Worm (Caenorhabditis elegans) whole organism, L2 larva: ENCODE data around the gene Y105C5B.8.

Experiments
- C34F6.9 ChIP-seq: fragments of 150-350 bp; optimal IDR thresholded peaks from 2 replicates; lab custom pipeline; 2014; ENCODE audit warnings: missing biosample characterization, missing genetic modification characterization
- F13H6.1 ChIP-seq: sonication (generic microtip); optimal IDR thresholded peaks from 2 replicates; lab custom pipeline; 2016; ENCODE audit warnings: missing genetic modification characterization, missing compliant biosample characterization
- R02D3.7 ChIP-seq: fragments of 150-350 bp; optimal IDR thresholded peaks from 2 replicates; lab custom pipeline; 2014; ENCODE audit warnings: missing biosample characterization, missing genetic modification characterization
- ZK546.5 ChIP-seq: sonication (generic microtip); optimal IDR thresholded peaks from 2 replicates; lab custom pipeline; 2017; ENCODE audit warnings: missing biosample characterization, missing genetic modification characterization
- alr-1 ChIP-seq: fragments of 150-350 bp; optimal IDR thresholded peaks from 2 replicates; lab custom pipeline; 2014; ENCODE audit warnings: missing biosample characterization, missing genetic modification characterization
- aly-2 ChIP-seq: fragments of 150-350 bp; optimal IDR thresholded peaks from 2 replicates; lab custom pipeline; 2014; ENCODE audit warnings: missing biosample characterization, missing genetic modification characterization
- ama-1 ChIP-seq: fragments of 150-350 bp; optimal IDR thresholded peaks from 2 replicates; lab custom pipeline; 2018; ENCODE audit warnings: inconsistent platforms
- blmp-1 ChIP-seq: sonication (generic microtip); optimal IDR thresholded peaks from 2 replicates; lab custom pipeline; 2017; ENCODE audit warnings: missing genetic modification characterization, mild to moderate bottlenecking, missing compliant biosample characterization, antibody characterized with exemption, moderate library complexity; ENCODE audit not compliant: insufficient read depth
- ceh-16 ChIP-seq: fragments of 150-350 bp; optimal IDR thresholded peaks from 2 replicates; lab custom pipeline; 2014; ENCODE audit warnings: missing biosample characterization, missing genetic modification characterization
- crh-2 ChIP-seq: sonication (generic microtip); optimal IDR thresholded peaks from 2 replicates; lab custom pipeline; 2017; ENCODE audit warnings: missing biosample characterization, missing genetic modification characterization
- egl-27 ChIP-seq: sonication (generic microtip); optimal IDR thresholded peaks from 3 replicates; lab custom pipeline; 2017; ENCODE audit warnings: missing biosample characterization, missing genetic modification reagents, missing genetic modification characterization
- elt-1 ChIP-seq: fragments of 150-350 bp; optimal IDR thresholded peaks from 2 replicates; lab custom pipeline; 2014; ENCODE audit warnings: missing biosample characterization, missing genetic modification characterization
- elt-3 ChIP-seq: sonication (generic microtip); optimal IDR thresholded peaks from 2 replicates; lab custom pipeline; 2017; ENCODE audit warnings: missing biosample characterization, missing genetic modification characterization
- fos-1 ChIP-seq: fragments of 150-350 bp; optimal IDR thresholded peaks from 2 replicates; lab custom pipeline; 2014; ENCODE audit warnings: missing biosample characterization, missing genetic modification characterization
- gmeb-1 ChIP-seq: fragments of 150-350 bp; optimal IDR thresholded peaks from 2 replicates; lab custom pipeline; 2014; ENCODE audit warnings: missing biosample characterization, missing genetic modification characterization
- lin-11 ChIP-seq: fragments of 150-350 bp; sonication (generic microtip); optimal IDR thresholded peaks from 2 replicates; lab custom pipeline; 2014; ENCODE audit warnings: missing biosample characterization, missing genetic modification characterization, inconsistent platforms, mixed read lengths
- lin-13 ChIP-seq: fragments of 150-350 bp; optimal IDR thresholded peaks from 2 replicates; lab custom pipeline; 2014; ENCODE audit warnings: missing biosample characterization, missing genetic modification reagents, missing genetic modification characterization
- lin-39 ChIP-seq: fragments of 150-350 bp; optimal IDR thresholded peaks from 2 replicates; lab custom pipeline; 2014; ENCODE audit warnings: missing biosample characterization, missing genetic modification reagents, missing genetic modification characterization
- mdl-1 ChIP-seq, 2 experiments: fragments of 150-350 bp in 1 of 2; sonication (generic microtip) in 1 of 2; optimal IDR thresholded peaks; 2 replicates each; lab custom pipeline; 2017; ENCODE audit warnings: missing biosample characterization in 2 of 2, missing genetic modification characterization in 2 of 2
- nhr-10 ChIP-seq: sonication (generic microtip); optimal IDR thresholded peaks from 2 replicates; lab custom pipeline; 2017; ENCODE audit warnings: missing biosample characterization, missing genetic modification characterization
- nhr-11 ChIP-seq: fragments of 150-350 bp; optimal IDR thresholded peaks from 2 replicates; lab custom pipeline; 2014; ENCODE audit warnings: missing biosample characterization, missing genetic modification characterization
- nhr-12 ChIP-seq: fragments of 150-350 bp; optimal IDR thresholded peaks from 2 replicates; lab custom pipeline; 2014; ENCODE audit warnings: missing biosample characterization, missing genetic modification characterization
- nhr-129 ChIP-seq: fragments of 150-350 bp; optimal IDR thresholded peaks from 2 replicates; lab custom pipeline; 2014; ENCODE audit warnings: missing biosample characterization, missing genetic modification characterization
- nhr-21 ChIP-seq: fragments of 150-350 bp; optimal IDR thresholded peaks from 2 replicates; lab custom pipeline; 2014; ENCODE audit warnings: missing biosample characterization, missing genetic modification characterization
- nhr-237 ChIP-seq: fragments of 150-350 bp; optimal IDR thresholded peaks from 2 replicates; lab custom pipeline; 2014; ENCODE audit warnings: missing biosample characterization, missing genetic modification characterization
- nhr-25 ChIP-seq: fragments of 150-350 bp; sonication (generic microtip); optimal IDR thresholded peaks from 3 replicates; lab custom pipeline; 2014; ENCODE audit warnings: missing biosample characterization, missing genetic modification characterization
- peb-1 ChIP-seq: fragments of 150-350 bp; optimal IDR thresholded peaks from 2 replicates; lab custom pipeline; 2014; ENCODE audit warnings: missing biosample characterization, missing genetic modification characterization
- sem-4 ChIP-seq: fragments of 150-350 bp; optimal IDR thresholded peaks from 2 replicates; lab custom pipeline; 2014; ENCODE audit warnings: missing biosample characterization, missing genetic modification reagents, missing genetic modification characterization
- skn-1 ChIP-seq: sonication (generic microtip); optimal IDR thresholded peaks from 2 replicates; lab custom pipeline; 2017; ENCODE audit warnings: missing biosample characterization, missing genetic modification characterization
- sma-3 ChIP-seq: sonication (generic microtip); optimal IDR thresholded peaks from 2 replicates; lab custom pipeline; 2016; ENCODE audit warnings: missing genetic modification reagents, missing genetic modification characterization, missing compliant biosample characterization
- sma-9 ChIP-seq, 2 experiments: fragments of 150-350 bp in 1 of 2; sonication (generic microtip) in 1 of 2; optimal IDR thresholded peaks; 2 replicates each; lab custom pipeline; 2014 to 2016; ENCODE audit warnings: missing genetic modification characterization in 2 of 2, mild to moderate bottlenecking in 1 of 2, missing biosample characterization in 1 of 2, missing compliant biosample characterization in 1 of 2, missing genetic modification reagents in 1 of 2, moderate library complexity in 1 of 2
- snpc-4 ChIP-seq: fragments of 150-350 bp; optimal IDR thresholded peaks from 2 replicates; lab custom pipeline; 2014; ENCODE audit warnings: missing biosample characterization, missing genetic modification characterization
- unc-39 ChIP-seq: fragments of 150-350 bp; optimal IDR thresholded peaks from 2 replicates; lab custom pipeline; 2014; ENCODE audit warnings: missing biosample characterization, missing genetic modification characterization
- unc-62 ChIP-seq: fragments of 150-350 bp; optimal IDR thresholded peaks from 2 replicates; lab custom pipeline; 2014; ENCODE audit warnings: missing biosample characterization, missing genetic modification reagents, missing genetic modification characterization
- ztf-1 ChIP-seq: fragments of 200-800 bp; sonication (Bioruptor generic); conservative IDR thresholded peaks from 2 replicates; pipeline ENCODE4 v1.3.6; 2022; ENCODE audit warnings: missing genetic modification characterization, missing compliant biosample characterization
- ztf-11 ChIP-seq: sonication (generic microtip); optimal IDR thresholded peaks from 2 replicates; lab custom pipeline; 2017; ENCODE audit warnings: missing biosample characterization, missing genetic modification characterization

The Y105C5B.8 gene

ce11 chrIV:15894819-15895218, 31.8 kb downstream of the Y105C5B.8 start:
- TF ChIP-seq sem-4 (tag; lab: Kevin White, UChicago): no peak
- no peak for TF ChIP-seq egl-27 (tag; lab: Kevin White, UChicago)
- TF ChIP-seq F13H6.1 (tag; lab: Kevin White, UChicago): no peak
- TF ChIP-seq unc-39 (tag; lab: Kevin White, UChicago): no peak
- no peak for TF ChIP-seq ZK546.5
- no peak for TF ChIP-seq ztf-11 (tag; lab: Kevin White, UChicago)
- TF ChIP-seq ceh-16 (tag; lab: Kevin White, UChicago): no peak
- no peak for TF ChIP-seq lin-13 (GFP tag; lab: Kevin White, UChicago)
- TF ChIP-seq fos-1 (tag; lab: Kevin White, UChicago): no peak
- TF ChIP-seq mdl-1 (tag; optimal IDR thresholded peaks at IDR 0.05; lab: Kevin White, UChicago): no peak
- TF ChIP-seq nhr-10 (tag; lab: Kevin White, UChicago): no peak
- TF ChIP-seq R02D3.7: no peak
- TF ChIP-seq nhr-129 (tag; lab: Kevin White, UChicago): no peak
- TF ChIP-seq nhr-237 (tag; lab: Kevin White, UChicago): no peak
- no peak for TF ChIP-seq nhr-11 (tag; lab: Kevin White, UChicago)

- TF ChIP-seq ceh-16 (tag; lab: Kevin White, UChicago): no peak
- no peak for TF ChIP-seq ztf-1 (GFP tag; lab: Robert Waterston, UW)
- no peak for TF ChIP-seq sem-4 (tag; lab: Kevin White, UChicago)
- no peak for TF ChIP-seq snpc-4 (tag; lab: Kevin White, UChicago)
- no peak for TF ChIP-seq sma-3 (GFP tag; lab: Kevin White, UChicago)
- TF ChIP-seq ztf-11 (tag; lab: Kevin White, UChicago): no peak
- no peak for TF ChIP-seq gmeb-1 (tag; lab: Kevin White, UChicago)
- no peak for TF ChIP-seq ama-1
- TF ChIP-seq lin-39 (tag; lab: Kevin White, UChicago): no peak
- TF ChIP-seq crh-2: no peak
- no peak for TF ChIP-seq egl-27 (tag; lab: Kevin White, UChicago)
- no peak for TF ChIP-seq elt-3
- TF ChIP-seq mdl-1 (tag; optimal IDR thresholded peaks at IDR 0.05; lab: Kevin White, UChicago): no peak
These were observed 32.5 kb downstream of the Y105C5B.8 start, which contains the start of gene srv-14 for ce11 chrIV:15894133-15894532. srv-14 (minus strand) TSS chrIV:15894233.

- no peak for TF ChIP-seq nhr-21 (tag; lab: Kevin White, UChicago)
- TF ChIP-seq unc-39 (tag; lab: Kevin White, UChicago): no peak
- TF ChIP-seq lin-39 (tag; lab: Kevin White, UChicago): no peak
- TF ChIP-seq nhr-25: no peak
- TF ChIP-seq ama-1: no peak
- TF ChIP-seq elt-3: no peak
- TF ChIP-seq nhr-129 (tag; lab: Kevin White, UChicago): no peak
- no peak for TF ChIP-seq ztf-1 (GFP tag; lab: Robert Waterston, UW)
- TF ChIP-seq egl-27 (tag; lab: Kevin White, UChicago): no peak
- TF ChIP-seq sma-3 (GFP tag; lab: Kevin White, UChicago): no peak
- TF ChIP-seq skn-1 (tag; lab: Kevin White, UChicago): no peak
- TF ChIP-seq fos-1 (tag; lab: Kevin White, UChicago): no peak
- TF ChIP-seq blmp-1 (tag; lab: Kevin White, UChicago): no peak
- no peak for TF ChIP-seq gmeb-1 (tag; lab: Kevin White, UChicago)
- no peak for TF ChIP-seq aly-2 (tag; lab: Kevin White, UChicago)
- no peak for TF ChIP-seq mdl-1 (tag; optimal IDR thresholded peaks at IDR 0.05; lab: Kevin White, UChicago)
- no peak for TF ChIP-seq unc-62 (GFP tag; lab: Kevin White, UChicago)
- no peak for TF ChIP-seq peb-1 (tag; lab: Kevin White, UChicago)
- TF ChIP-seq nhr-12 (tag; lab: Kevin White, UChicago): no peak
- TF ChIP-seq, all 48 proteins: peak for 0
These were observed 42.7 kb downstream of the Y105C5B.8 start, which contains the start of gene Y105C5B.3 for ce11 chrIV:15883922-15884321. Y105C5B.3 (plus strand) TSS chrIV:15884222.

DNA sequence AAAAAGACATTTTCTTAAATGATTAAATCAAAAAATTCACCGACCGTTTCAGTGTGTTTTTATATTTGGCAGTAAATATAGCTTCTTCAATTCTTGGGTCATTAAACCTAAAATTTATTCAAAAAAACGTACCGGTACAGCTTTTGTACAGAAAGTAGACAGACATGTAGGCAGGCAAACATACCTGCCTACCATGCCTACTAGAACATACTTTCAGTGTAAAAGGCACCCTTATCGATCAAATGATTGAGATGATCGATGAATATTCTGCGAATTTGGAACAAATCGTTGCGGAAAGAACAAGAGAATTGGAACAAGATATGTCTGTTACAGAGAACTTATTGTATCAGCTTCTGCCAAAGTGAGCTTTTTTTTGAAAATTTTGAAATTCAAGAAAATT, 46.5 kb downstream of the Y105C5B.8 start:
- TF ChIP-seq lin-11 (tag; lab: Kevin White, UChicago) (no peak), alr-1 (no peak), nhr-129 (tag; lab: Kevin White, UChicago) (no peak), sma-9 (GFP tag; optimal IDR thresholded peaks at IDR 0.05; lab: Kevin White, UChicago) (no peak), sma-9 (tag; optimal IDR thresholded peaks at IDR 0.05; lab: Kevin White, UChicago) (no peak), nhr-11 (tag; lab: Kevin White, UChicago) (no peak), sem-4 (tag; lab: Kevin White, UChicago) (no peak), mdl-1 (tag; optimal IDR thresholded peaks at IDR 0.05; lab: Kevin White, UChicago) (no peak), blmp-1 (tag; lab: Kevin White, UChicago) (no peak), C34F6.9 (tag; lab: Kevin White, UChicago) (no peak), ceh-16 (tag; lab: Kevin White, UChicago) (no peak), ztf-1 (GFP tag; lab: Robert Waterston, UW) (no peak), skn-1 (tag; lab: Kevin White, UChicago) (no peak), elt-1 (no peak), ama-1 (no peak), lin-13 (GFP tag; lab: Kevin White, UChicago) (no peak), F13H6.1 (tag; lab: Kevin White, UChicago) (no peak)
- TF ChIP-seq, all 48 proteins: peak for 0
